Worm (Caenorhabditis elegans): ENCODE measurements around the gene oac-54.
A peak's percentile ranks its signal among the peaks of the same experiment; 100 is the strongest.

Gene oac-54

ce11 chrII:9171466-9172187, 13.7 kb downstream of the oac-54 start:
- no peak for TF ChIP-seq ztf-29 (GFP tag; IDR thresholded peaks at IDR 0.05)
- no peak for TF ChIP-seq ztf-23 (GFP tag; IDR thresholded peaks at IDR 0.05)
- TF ChIP-seq cog-1 (tag; optimal IDR thresholded peaks at IDR 0.05), result no peak
- no peak for TF ChIP-seq klf-2 (GFP tag; conservative IDR thresholded peaks at IDR 0.05)
- no peak for TF ChIP-seq flt-1 (GFP tag; IDR thresholded peaks at IDR 0.05)
- no peak for TF ChIP-seq tab-1 (GFP tag; IDR thresholded peaks at IDR 0.05)
- no peak for TF ChIP-seq T22C8.4 (GFP tag; IDR thresholded peaks at IDR 0.05)
- TF ChIP-seq med-1 (GFP tag; optimal IDR thresholded peaks at IDR 0.05; ENCODE audit: insufficient read depth), result no peak
- TF ChIP-seq ref-1 (GFP tag; conservative IDR thresholded peaks at IDR 0.05), result no peak

ce11 chrII:9172849-9173248, 14.9 kb downstream of the oac-54 start, which contains the start of gene T23G7.2:
T23G7.2 (minus strand) TSS chrII:9172949.
- TF ChIP-seq ztf-29 (GFP tag; IDR thresholded peaks at IDR 0.05) (no peak), T22C8.4 (GFP tag; IDR thresholded peaks at IDR 0.05) (no peak), flt-1 (GFP tag; IDR thresholded peaks at IDR 0.05) (no peak), klf-2 (GFP tag; conservative IDR thresholded peaks at IDR 0.05) (no peak), ref-1 (GFP tag; conservative IDR thresholded peaks at IDR 0.05) (no peak), med-1 (GFP tag; optimal IDR thresholded peaks at IDR 0.05; ENCODE audit: insufficient read depth) (no peak), cog-1 (tag; optimal IDR thresholded peaks at IDR 0.05) (no peak), tab-1 (GFP tag; IDR thresholded peaks at IDR 0.05) (no peak), ztf-23 (GFP tag; IDR thresholded peaks at IDR 0.05) (no peak)

- TF ChIP-seq ref-1 (GFP tag; conservative IDR thresholded peaks at IDR 0.05), result no peak
- TF ChIP-seq ztf-23 (GFP tag; IDR thresholded peaks at IDR 0.05), result no peak
- TF ChIP-seq ztf-29 (GFP tag; IDR thresholded peaks at IDR 0.05), result no peak
- no peak for TF ChIP-seq flt-1 (GFP tag; IDR thresholded peaks at IDR 0.05)
Measured at ce11 chrII:9173471-9173870, 15.6 kb downstream of the oac-54 start.

- TF ChIP-seq med-1 (GFP tag; optimal IDR thresholded peaks at IDR 0.05; ENCODE audit: insufficient read depth), result no peak
- TF ChIP-seq T22C8.4 (GFP tag; IDR thresholded peaks at IDR 0.05), result no peak
Measured at ce11 chrII:9176523-9176922, 18.6 kb downstream of the oac-54 start.

ce11 chrII:9177080-9177479, 19.2 kb downstream of the oac-54 start, which contains the start of the genes sec-5 and pir-1:
sec-5 (minus strand) TSS chrII:9177152.
pir-1 (plus strand) TSS chrII:9177300.
- no peak for TF ChIP-seq T22C8.4 (GFP tag; IDR thresholded peaks at IDR 0.05)
- TF ChIP-seq flt-1 (GFP tag; IDR thresholded peaks at IDR 0.05), result 0 out of 2 replicates have a peak, but pooled peaks have one; percentile 26
- TF ChIP-seq klf-2 (GFP tag; conservative IDR thresholded peaks at IDR 0.05), result no peak
- no peak for TF ChIP-seq med-1 (GFP tag; optimal IDR thresholded peaks at IDR 0.05; ENCODE audit: insufficient read depth)
- no peak for TF ChIP-seq ztf-23 (GFP tag; IDR thresholded peaks at IDR 0.05)

- TF ChIP-seq tab-1 (GFP tag; IDR thresholded peaks at IDR 0.05), result peak; percentile 61; the same call in 1 of the 2 replicates
- TF ChIP-seq ztf-23 (GFP tag; IDR thresholded peaks at IDR 0.05), result no peak
- no peak for TF ChIP-seq ztf-29 (GFP tag; IDR thresholded peaks at IDR 0.05)
- no peak for TF ChIP-seq klf-2 (GFP tag; conservative IDR thresholded peaks at IDR 0.05)
- no peak for TF ChIP-seq ref-1 (GFP tag; conservative IDR thresholded peaks at IDR 0.05)
- TF ChIP-seq cog-1 (tag; optimal IDR thresholded peaks at IDR 0.05), result no peak
- no peak for TF ChIP-seq flt-1 (GFP tag; IDR thresholded peaks at IDR 0.05)
- TF ChIP-seq T22C8.4 (GFP tag; IDR thresholded peaks at IDR 0.05), result no peak
- no peak for TF ChIP-seq med-1 (GFP tag; optimal IDR thresholded peaks at IDR 0.05; ENCODE audit: insufficient read depth)
Measured at ce11 chrII:9178811-9179210, 20.9 kb downstream of the oac-54 start.

- TF ChIP-seq ref-1 (GFP tag; conservative IDR thresholded peaks at IDR 0.05) (no peak), tab-1 (GFP tag; IDR thresholded peaks at IDR 0.05) (no peak), klf-2 (GFP tag; conservative IDR thresholded peaks at IDR 0.05) (no peak), ztf-23 (GFP tag; IDR thresholded peaks at IDR 0.05) (no peak), ztf-29 (GFP tag; IDR thresholded peaks at IDR 0.05) (no peak), cog-1 (tag; optimal IDR thresholded peaks at IDR 0.05) (no peak), T22C8.4 (GFP tag; IDR thresholded peaks at IDR 0.05) (no peak), flt-1 (GFP tag; IDR thresholded peaks at IDR 0.05) (no peak), med-1 (GFP tag; optimal IDR thresholded peaks at IDR 0.05; ENCODE audit: insufficient read depth) (no peak)
Measured at ce11 chrII:9181155-9181554, 23.2 kb downstream of the oac-54 start.

- TF ChIP-seq tab-1 (GFP tag; IDR thresholded peaks at IDR 0.05), result no peak
- TF ChIP-seq flt-1 (GFP tag; IDR thresholded peaks at IDR 0.05), result no peak
- TF ChIP-seq ref-1 (GFP tag; conservative IDR thresholded peaks at IDR 0.05), result no peak
- no peak for TF ChIP-seq klf-2 (GFP tag; conservative IDR thresholded peaks at IDR 0.05)
- TF ChIP-seq ztf-23 (GFP tag; IDR thresholded peaks at IDR 0.05), result no peak
- no peak for TF ChIP-seq ztf-29 (GFP tag; IDR thresholded peaks at IDR 0.05)
- TF ChIP-seq T22C8.4 (GFP tag; IDR thresholded peaks at IDR 0.05), result no peak
- TF ChIP-seq cog-1 (tag; optimal IDR thresholded peaks at IDR 0.05), result no peak
- no peak for TF ChIP-seq med-1 (GFP tag; optimal IDR thresholded peaks at IDR 0.05; ENCODE audit: insufficient read depth)
Measured at ce11 chrII:9185915-9186314, 28.0 kb downstream of the oac-54 start.

- TF ChIP-seq cog-1 (tag; optimal IDR thresholded peaks at IDR 0.05), result no peak
- TF ChIP-seq klf-2 (GFP tag; conservative IDR thresholded peaks at IDR 0.05), result no peak
- no peak for TF ChIP-seq tab-1 (GFP tag; IDR thresholded peaks at IDR 0.05)
- TF ChIP-seq ref-1 (GFP tag; conservative IDR thresholded peaks at IDR 0.05), result no peak
- TF ChIP-seq ztf-29 (GFP tag; IDR thresholded peaks at IDR 0.05), result no peak
- TF ChIP-seq flt-1 (GFP tag; IDR thresholded peaks at IDR 0.05), result no peak
- TF ChIP-seq T22C8.4 (GFP tag; IDR thresholded peaks at IDR 0.05), result no peak
- TF ChIP-seq ztf-23 (GFP tag; IDR thresholded peaks at IDR 0.05), result no peak
- TF ChIP-seq med-1 (GFP tag; optimal IDR thresholded peaks at IDR 0.05; ENCODE audit: insufficient read depth), result no peak
Measured at ce11 chrII:9188380-9188779, 30.5 kb downstream of the oac-54 start, which contains the start of gene sym-2. sym-2 (minus strand) TSS chrII:9188480.

- no peak for TF ChIP-seq ztf-29 (GFP tag; IDR thresholded peaks at IDR 0.05)
- TF ChIP-seq ztf-23 (GFP tag; IDR thresholded peaks at IDR 0.05), result no peak
- TF ChIP-seq ref-1 (GFP tag; conservative IDR thresholded peaks at IDR 0.05), result no peak
- TF ChIP-seq cog-1 (tag; optimal IDR thresholded peaks at IDR 0.05), result no peak
- no peak for TF ChIP-seq T22C8.4 (GFP tag; IDR thresholded peaks at IDR 0.05)
- no peak for TF ChIP-seq flt-1 (GFP tag; IDR thresholded peaks at IDR 0.05)
- no peak for TF ChIP-seq tab-1 (GFP tag; IDR thresholded peaks at IDR 0.05)
- no peak for TF ChIP-seq med-1 (GFP tag; optimal IDR thresholded peaks at IDR 0.05; ENCODE audit: insufficient read depth)
Measured at ce11 chrII:9189648-9190047, 31.7 kb downstream of the oac-54 start.

Data from whole organism, midembryonic.